Worm (Caenorhabditis elegans) whole organism, L2 larva: ENCODE measurements around the gene F56C9.10.
A peak's percentile ranks its signal among the peaks of the same experiment; 100 is the strongest.

Source experiments
- C34F6.9 ChIP-seq: fragments of 150-350 bp; optimal IDR thresholded peaks from 2 replicates; lab custom pipeline; 2014; ENCODE audit warnings: missing biosample characterization, missing genetic modification characterization
- F13H6.1 ChIP-seq: sonication (generic microtip); optimal IDR thresholded peaks from 2 replicates; lab custom pipeline; 2016; ENCODE audit warnings: missing genetic modification characterization, missing compliant biosample characterization
- Y55F3AM.14 ChIP-seq: fragments of 200-800 bp; sonication (Bioruptor generic); optimal IDR thresholded peaks from 2 replicates; lab custom pipeline; 2018; ENCODE audit warnings: mild to moderate bottlenecking, missing genetic modification characterization, missing compliant biosample characterization
- alr-1 ChIP-seq: fragments of 150-350 bp; optimal IDR thresholded peaks from 2 replicates; lab custom pipeline; 2014; ENCODE audit warnings: missing biosample characterization, missing genetic modification characterization
- blmp-1 ChIP-seq: sonication (generic microtip); optimal IDR thresholded peaks from 2 replicates; lab custom pipeline; 2017; ENCODE audit warnings: missing genetic modification characterization, mild to moderate bottlenecking, missing compliant biosample characterization, antibody characterized with exemption, moderate library complexity; ENCODE audit not compliant: insufficient read depth
- ceh-16 ChIP-seq: fragments of 150-350 bp; optimal IDR thresholded peaks from 2 replicates; lab custom pipeline; 2014; ENCODE audit warnings: missing biosample characterization, missing genetic modification characterization
- crh-2 ChIP-seq: sonication (generic microtip); optimal IDR thresholded peaks from 2 replicates; lab custom pipeline; 2017; ENCODE audit warnings: missing biosample characterization, missing genetic modification characterization
- dmd-4 ChIP-seq: sonication (generic microtip); optimal IDR thresholded peaks from 2 replicates; lab custom pipeline; 2017; ENCODE audit warnings: missing biosample characterization, missing genetic modification characterization
- egl-27 ChIP-seq: sonication (generic microtip); optimal IDR thresholded peaks from 3 replicates; lab custom pipeline; 2017; ENCODE audit warnings: missing biosample characterization, missing genetic modification reagents, missing genetic modification characterization
- elt-1 ChIP-seq: fragments of 150-350 bp; optimal IDR thresholded peaks from 2 replicates; lab custom pipeline; 2014; ENCODE audit warnings: missing biosample characterization, missing genetic modification characterization
- elt-3 ChIP-seq: sonication (generic microtip); optimal IDR thresholded peaks from 2 replicates; lab custom pipeline; 2017; ENCODE audit warnings: missing biosample characterization, missing genetic modification characterization
- fos-1 ChIP-seq: fragments of 150-350 bp; optimal IDR thresholded peaks from 2 replicates; lab custom pipeline; 2014; ENCODE audit warnings: missing biosample characterization, missing genetic modification characterization
- lin-11 ChIP-seq: fragments of 150-350 bp; sonication (generic microtip); optimal IDR thresholded peaks from 2 replicates; lab custom pipeline; 2014; ENCODE audit warnings: missing biosample characterization, missing genetic modification characterization, inconsistent platforms, mixed read lengths
- lsy-2 ChIP-seq, 2 experiments: fragments of 150-350 bp in 1 of 2; sonication (generic microtip) in 1 of 2; optimal IDR thresholded peaks; 2 replicates each; lab custom pipeline; 2014 to 2017; ENCODE audit warnings: missing biosample characterization in 2 of 2, missing genetic modification characterization in 2 of 2
- mbf-1 ChIP-seq: sonication (generic microtip); optimal IDR thresholded peaks from 2 replicates; lab custom pipeline; 2017; ENCODE audit warnings: missing biosample characterization, missing genetic modification characterization
- mdl-1 ChIP-seq, 2 experiments: fragments of 150-350 bp in 1 of 2; sonication (generic microtip) in 1 of 2; optimal IDR thresholded peaks; 2 replicates each; lab custom pipeline; 2017; ENCODE audit warnings: missing biosample characterization in 2 of 2, missing genetic modification characterization in 2 of 2
- nhr-12 ChIP-seq: fragments of 150-350 bp; optimal IDR thresholded peaks from 2 replicates; lab custom pipeline; 2014; ENCODE audit warnings: missing biosample characterization, missing genetic modification characterization
- nhr-129 ChIP-seq: fragments of 150-350 bp; optimal IDR thresholded peaks from 2 replicates; lab custom pipeline; 2014; ENCODE audit warnings: missing biosample characterization, missing genetic modification characterization
- nhr-23 ChIP-seq: fragments of 150-350 bp; optimal IDR thresholded peaks from 2 replicates; lab custom pipeline; 2014; ENCODE audit warnings: missing biosample characterization, missing genetic modification reagents, missing genetic modification characterization
- nhr-25 ChIP-seq: fragments of 150-350 bp; sonication (generic microtip); optimal IDR thresholded peaks from 3 replicates; lab custom pipeline; 2014; ENCODE audit warnings: missing biosample characterization, missing genetic modification characterization
- nhr-6 ChIP-seq: fragments of 150-350 bp; optimal IDR thresholded peaks from 2 replicates; lab custom pipeline; 2014; ENCODE audit warnings: missing biosample characterization, missing genetic modification characterization
- nhr-77 ChIP-seq: fragments of 150-350 bp; optimal IDR thresholded peaks from 2 replicates; lab custom pipeline; 2014; ENCODE audit warnings: missing biosample characterization, missing genetic modification characterization
- sem-4 ChIP-seq: fragments of 150-350 bp; optimal IDR thresholded peaks from 2 replicates; lab custom pipeline; 2014; ENCODE audit warnings: missing biosample characterization, missing genetic modification reagents, missing genetic modification characterization
- skn-1 ChIP-seq: sonication (generic microtip); optimal IDR thresholded peaks from 2 replicates; lab custom pipeline; 2017; ENCODE audit warnings: missing biosample characterization, missing genetic modification characterization
- sma-3 ChIP-seq: sonication (generic microtip); optimal IDR thresholded peaks from 2 replicates; lab custom pipeline; 2016; ENCODE audit warnings: missing genetic modification reagents, missing genetic modification characterization, missing compliant biosample characterization
- sma-9 ChIP-seq, 2 experiments: fragments of 150-350 bp in 1 of 2; sonication (generic microtip) in 1 of 2; optimal IDR thresholded peaks; 2 replicates each; lab custom pipeline; 2014 to 2016; ENCODE audit warnings: missing genetic modification characterization in 2 of 2, mild to moderate bottlenecking in 1 of 2, missing biosample characterization in 1 of 2, missing compliant biosample characterization in 1 of 2, missing genetic modification reagents in 1 of 2, moderate library complexity in 1 of 2
- snpc-4 ChIP-seq: fragments of 150-350 bp; optimal IDR thresholded peaks from 2 replicates; lab custom pipeline; 2014; ENCODE audit warnings: missing biosample characterization, missing genetic modification characterization
- unc-39 ChIP-seq: fragments of 150-350 bp; optimal IDR thresholded peaks from 2 replicates; lab custom pipeline; 2014; ENCODE audit warnings: missing biosample characterization, missing genetic modification characterization
- unc-55 ChIP-seq: fragments of 150-350 bp; sonication (generic microtip); optimal IDR thresholded peaks from 3 replicates; lab custom pipeline; 2014; ENCODE audit warnings: missing biosample characterization, missing genetic modification reagents, missing genetic modification characterization
- unc-62 ChIP-seq: fragments of 150-350 bp; optimal IDR thresholded peaks from 2 replicates; lab custom pipeline; 2014; ENCODE audit warnings: missing biosample characterization, missing genetic modification reagents, missing genetic modification characterization
- ztf-1 ChIP-seq: fragments of 200-800 bp; sonication (Bioruptor generic); conservative IDR thresholded peaks from 2 replicates; pipeline ENCODE4 v1.3.6; 2022; ENCODE audit warnings: missing genetic modification characterization, missing compliant biosample characterization
- ztf-11 ChIP-seq: sonication (generic microtip); optimal IDR thresholded peaks from 2 replicates; lab custom pipeline; 2017; ENCODE audit warnings: missing biosample characterization, missing genetic modification characterization
- ztf-4 ChIP-seq: fragments of 150-350 bp; optimal IDR thresholded peaks from 2 replicates; lab custom pipeline; 2014; ENCODE audit warnings: missing biosample characterization, missing genetic modification characterization

The F56C9.10 gene

ce11 chrIII:7329155-7329732 lies 5.9 kb downstream of the F56C9.10 start, which contains the start of gene lab-2 (continued):
- TF ChIP-seq sma-9 (GFP tag; optimal IDR thresholded peaks at IDR 0.05; lab: Kevin White, UChicago) (no peak), sma-9 (tag; optimal IDR thresholded peaks at IDR 0.05; lab: Kevin White, UChicago) (no peak), nhr-129 (tag; lab: Kevin White, UChicago) (no peak), ceh-16 (tag; lab: Kevin White, UChicago) (no peak), dmd-4 (tag; lab: Kevin White, UChicago) (no peak), skn-1 (tag; lab: Kevin White, UChicago) (no peak), nhr-6 (tag; lab: Kevin White, UChicago) (no peak)
- TF ChIP-seq, all 48 proteins: peak for 5

- peak; percentile 57 for TF ChIP-seq fos-1 (tag; lab: Kevin White, UChicago)
- no peak for TF ChIP-seq nhr-77 (tag; lab: Kevin White, UChicago)
- TF ChIP-seq, all 48 proteins: peak for 1
These were observed 11.8 kb downstream of the F56C9.10 start for ce11 chrIII:7323331-7323730.

- TF ChIP-seq lsy-2 (tag; optimal IDR thresholded peaks at IDR 0.05; lab: Kevin White, UChicago) (no peak), nhr-25 (tag; lab: Kevin White, UChicago) (no peak), ztf-1 (no peak), F13H6.1 (tag; lab: Kevin White, UChicago) (peak; percentile 66), nhr-77 (tag; lab: Kevin White, UChicago) (no peak), fos-1 (tag; lab: Kevin White, UChicago) (peak; percentile 8), sma-9 (GFP tag; optimal IDR thresholded peaks at IDR 0.05; lab: Kevin White, UChicago) (peak; percentile 35), sma-9 (tag; optimal IDR thresholded peaks at IDR 0.05; lab: Kevin White, UChicago) (no peak), nhr-129 (tag; lab: Kevin White, UChicago) (peak; percentile 41), ztf-4 (tag; lab: Kevin White, UChicago) (no peak), Y55F3AM.14 (GFP tag; lab: Kevin White, UChicago) (no peak), crh-2 (tag; lab: Kevin White, UChicago) (peak; percentile 11), mbf-1 (tag; lab: Kevin White, UChicago) (no peak), sem-4 (tag; lab: Kevin White, UChicago) (no peak), egl-27 (tag; lab: Kevin White, UChicago) (no peak), elt-3 (tag; lab: Kevin White, UChicago) (no peak), unc-62 (GFP tag; lab: Kevin White, UChicago) (no peak), sma-3 (GFP tag; lab: Kevin White, UChicago) (no peak)
These were observed 13.1 kb downstream of the F56C9.10 start for ce11 chrIII:7322018-7322417.

- no peak for TF ChIP-seq crh-2 (tag; lab: Kevin White, UChicago)
- no peak for TF ChIP-seq nhr-23 (tag; lab: Kevin White, UChicago)
- no peak for TF ChIP-seq nhr-25 (tag; lab: Kevin White, UChicago)
- no peak for TF ChIP-seq lin-11 (tag; lab: Kevin White, UChicago)
- TF ChIP-seq snpc-4 (tag; lab: Kevin White, UChicago) = no peak
- TF ChIP-seq nhr-129 (tag; lab: Kevin White, UChicago) = peak; percentile 9
- TF ChIP-seq unc-55 = no peak
- TF ChIP-seq C34F6.9 (tag; lab: Kevin White, UChicago) = no peak
- no peak for TF ChIP-seq dmd-4 (tag; lab: Kevin White, UChicago)
- peak; percentile 70 for TF ChIP-seq fos-1 (tag; lab: Kevin White, UChicago)
- no peak for TF ChIP-seq alr-1
These were observed 15.7 kb downstream of the F56C9.10 start, which contains the start of gene F56C9.8 for ce11 chrIII:7319390-7319789. F56C9.8 (minus strand) TSS chrIII:7319509.

ce11 chrIII:7317354-7317753 lies 17.8 kb downstream of the F56C9.10 start:
- TF ChIP-seq ztf-11 (tag; lab: Kevin White, UChicago) (no peak), fos-1 (tag; lab: Kevin White, UChicago) (peak; percentile 38), crh-2 (tag; lab: Kevin White, UChicago) (peak; percentile 18)

ce11 chrIII:7314927-7315547 lies 20.1 kb downstream of the F56C9.10 start, which contains the start of gene nspg-6:
nspg-6 (minus strand) TSS chrIII:7314977.
- no peak for TF ChIP-seq mdl-1 (tag; optimal IDR thresholded peaks at IDR 0.05; lab: Kevin White, UChicago)
- no peak for TF ChIP-seq nhr-12 (tag; lab: Kevin White, UChicago)
- TF ChIP-seq elt-1 (tag; lab: Kevin White, UChicago) = no peak
- TF ChIP-seq fos-1 (tag; lab: Kevin White, UChicago) = peak; percentile 87
- TF ChIP-seq unc-39 (tag; lab: Kevin White, UChicago) = no peak
- peak; percentile 65 for TF ChIP-seq crh-2 (tag; lab: Kevin White, UChicago)
- no peak for TF ChIP-seq blmp-1 (tag; lab: Kevin White, UChicago)
- no peak for TF ChIP-seq alr-1
